Worm (Caenorhabditis elegans) whole organism, L2 larva: ENCODE data around the gene Y54G2A.52.

Experiments
- Y55F3AM.14 ChIP-seq: fragments of 200-800 bp; sonication (Bioruptor generic); optimal IDR thresholded peaks from 2 replicates; lab custom pipeline; 2018; ENCODE audit warnings: mild to moderate bottlenecking, missing genetic modification characterization, missing compliant biosample characterization
- ama-1 ChIP-seq: fragments of 150-350 bp; optimal IDR thresholded peaks from 2 replicates; lab custom pipeline; 2018; ENCODE audit warnings: inconsistent platforms
- ceh-16 ChIP-seq: fragments of 150-350 bp; optimal IDR thresholded peaks from 2 replicates; lab custom pipeline; 2014; ENCODE audit warnings: missing biosample characterization, missing genetic modification characterization
- ceh-82 ChIP-seq: fragments of 150-350 bp; optimal IDR thresholded peaks from 2 replicates; lab custom pipeline; 2014; ENCODE audit warnings: missing biosample characterization, missing genetic modification characterization
- egl-27 ChIP-seq: sonication (generic microtip); optimal IDR thresholded peaks from 3 replicates; lab custom pipeline; 2017; ENCODE audit warnings: missing biosample characterization, missing genetic modification reagents, missing genetic modification characterization
- elt-3 ChIP-seq: sonication (generic microtip); optimal IDR thresholded peaks from 2 replicates; lab custom pipeline; 2017; ENCODE audit warnings: missing biosample characterization, missing genetic modification characterization
- lin-13 ChIP-seq: fragments of 150-350 bp; optimal IDR thresholded peaks from 2 replicates; lab custom pipeline; 2014; ENCODE audit warnings: missing biosample characterization, missing genetic modification reagents, missing genetic modification characterization
- nhr-237 ChIP-seq: fragments of 150-350 bp; optimal IDR thresholded peaks from 2 replicates; lab custom pipeline; 2014; ENCODE audit warnings: missing biosample characterization, missing genetic modification characterization
- nhr-6 ChIP-seq: fragments of 150-350 bp; optimal IDR thresholded peaks from 2 replicates; lab custom pipeline; 2014; ENCODE audit warnings: missing biosample characterization, missing genetic modification characterization
- skn-1 ChIP-seq: sonication (generic microtip); optimal IDR thresholded peaks from 2 replicates; lab custom pipeline; 2017; ENCODE audit warnings: missing biosample characterization, missing genetic modification characterization
- snpc-4 ChIP-seq: fragments of 150-350 bp; optimal IDR thresholded peaks from 2 replicates; lab custom pipeline; 2014; ENCODE audit warnings: missing biosample characterization, missing genetic modification characterization
- unc-55 ChIP-seq: fragments of 150-350 bp; sonication (generic microtip); optimal IDR thresholded peaks from 3 replicates; lab custom pipeline; 2014; ENCODE audit warnings: missing biosample characterization, missing genetic modification reagents, missing genetic modification characterization
- unc-62 ChIP-seq: fragments of 150-350 bp; optimal IDR thresholded peaks from 2 replicates; lab custom pipeline; 2014; ENCODE audit warnings: missing biosample characterization, missing genetic modification reagents, missing genetic modification characterization
- zag-1 ChIP-seq: fragments of 150-350 bp; optimal IDR thresholded peaks from 2 replicates; lab custom pipeline; 2014; ENCODE audit warnings: missing biosample characterization, missing genetic modification characterization

DNA sequence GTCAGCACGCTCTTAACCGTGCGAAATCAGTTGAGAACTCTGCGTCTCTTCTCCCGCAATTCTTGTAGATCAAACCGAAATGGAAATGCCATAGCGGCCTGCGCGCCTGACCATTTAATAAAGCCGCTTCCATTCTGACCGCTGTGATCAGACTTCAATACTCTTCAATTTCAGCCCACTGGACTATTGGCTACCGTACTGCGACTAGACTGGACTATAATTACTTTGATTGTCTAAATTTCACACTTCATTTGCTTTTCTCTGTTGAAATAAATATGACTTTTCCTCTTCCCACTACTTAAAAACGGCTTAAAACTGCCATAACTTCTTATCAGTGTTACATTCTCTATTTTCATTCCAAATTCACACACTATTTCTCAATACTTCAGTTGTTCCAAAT, 39.8 kb upstream of the Y54G2A.52 start, which contains the start of gene Y54G2A.7:
- TF ChIP-seq zag-1 (tag; lab: Kevin White, UChicago) (no peak), unc-62 (GFP tag; lab: Kevin White, UChicago) (no peak), nhr-237 (no peak), ama-1 (lab: Kevin White, UChicago) (no peak), ceh-16 (tag; lab: Kevin White, UChicago) (no peak), snpc-4 (tag; lab: Kevin White, UChicago) (no peak), egl-27 (tag; lab: Kevin White, UChicago) (no peak), elt-3 (tag; lab: Kevin White, UChicago) (no peak), unc-55 (GFP tag; lab: Kevin White, UChicago) (no peak), ceh-82 (tag; lab: Kevin White, UChicago) (no peak), skn-1 (no peak), lin-13 (GFP tag; lab: Kevin White, UChicago) (no peak), nhr-6 (tag; lab: Kevin White, UChicago) (no peak), Y55F3AM.14 (no peak)
